Worm (Caenorhabditis elegans) whole organism, early embryonic: ENCODE measurements around the gene cutl-1.

ENCODE experiments used
- B0310.2 ChIP-seq: sonication (generic microtip); optimal IDR thresholded peaks from 2 replicates; lab custom pipeline; 2016; ENCODE audit warnings: mild to moderate bottlenecking, missing genetic modification characterization, missing compliant biosample characterization
- F13C5.2 ChIP-seq: sonication (generic microtip); optimal IDR thresholded peaks from 2 replicates; lab custom pipeline; 2017; ENCODE audit warnings: mild to moderate bottlenecking, missing genetic modification characterization, inconsistent platforms, missing compliant biosample characterization
- aly-1 ChIP-seq: sonication (generic microtip); optimal IDR thresholded peaks from 2 replicates; lab custom pipeline; 2016; ENCODE audit warnings: missing genetic modification characterization, missing compliant biosample characterization
- ama-1 ChIP-seq: fragments of 150-350 bp; optimal IDR thresholded peaks from 2 replicates; lab custom pipeline; 2014
- ceh-13 ChIP-seq: fragments of 200-800 bp; sonication (Bioruptor generic); optimal IDR thresholded peaks from 2 replicates; lab custom pipeline; 2018; ENCODE audit warnings: mild to moderate bottlenecking, missing genetic modification characterization, missing compliant biosample characterization
- ceh-36 ChIP-seq: sonication (generic microtip); optimal IDR thresholded peaks from 2 replicates; lab custom pipeline; 2016; ENCODE audit warnings: missing genetic modification characterization, inconsistent platforms, missing compliant biosample characterization
- ets-7 ChIP-seq: sonication (generic microtip); optimal IDR thresholded peaks from 2 replicates; lab custom pipeline; 2016; ENCODE audit warnings: missing genotype, missing genetic modification characterization, missing compliant biosample characterization
- flt-1 ChIP-seq: fragments of 200-800 bp; sonication (Bioruptor generic); IDR thresholded peaks from 2 replicates; pipeline ENCODE4 v1.3.6; 2022; ENCODE audit warnings: missing genetic modification characterization, missing compliant biosample characterization
- hmbx-1 ChIP-seq: sonication (generic microtip); optimal IDR thresholded peaks from 2 replicates; lab custom pipeline; 2016; ENCODE audit warnings: mild to moderate bottlenecking, missing genetic modification characterization, missing compliant biosample characterization
- hmg-4 ChIP-seq: fragments of 200-800 bp; sonication (Bioruptor generic); optimal IDR thresholded peaks from 2 replicates; lab custom pipeline; 2018; ENCODE audit warnings: mild to moderate bottlenecking, missing genetic modification characterization, missing compliant biosample characterization
- hnd-1 ChIP-seq: sonication (generic microtip); optimal IDR thresholded peaks from 2 replicates; lab custom pipeline; 2016; ENCODE audit warnings: missing genetic modification characterization, missing compliant biosample characterization
- pes-1 ChIP-seq: fragments of 200-800 bp; sonication (Bioruptor generic); IDR thresholded peaks from 2 replicates; pipeline ENCODE4 v1.3.6; 2022; ENCODE audit warnings: missing genetic modification reagents, missing genetic modification characterization, missing compliant biosample characterization
- scrt-1 ChIP-seq: fragments of 200-800 bp; sonication (Bioruptor generic); IDR thresholded peaks from 2 replicates; pipeline ENCODE4 v1.3.6; 2022; ENCODE audit warnings: missing genetic modification characterization, missing compliant biosample characterization
- sea-1 ChIP-seq: fragments of 200-800 bp; sonication (Bioruptor generic); conservative IDR thresholded peaks from 2 replicates; pipeline ENCODE4 v1.3.6; 2022; ENCODE audit warnings: missing genetic modification characterization, missing compliant biosample characterization
- tbx-11 ChIP-seq: fragments of 200-800 bp; sonication (Bioruptor generic); IDR thresholded peaks from 2 replicates; pipeline ENCODE4 v1.3.6; 2022; ENCODE audit warnings: missing genetic modification characterization, missing compliant biosample characterization
- tbx-37 ChIP-seq: fragments of 200-800 bp; sonication (Bioruptor generic); conservative IDR thresholded peaks from 2 replicates; pipeline ENCODE4 v1.3.6; 2022; ENCODE audit warnings: missing genetic modification reagents, missing genetic modification characterization, missing compliant biosample characterization
- tra-4 ChIP-seq: sonication (generic microtip); optimal IDR thresholded peaks from 2 replicates; lab custom pipeline; 2017; ENCODE audit warnings: missing genetic modification characterization, missing compliant biosample characterization

The cutl-1 gene

DNA sequence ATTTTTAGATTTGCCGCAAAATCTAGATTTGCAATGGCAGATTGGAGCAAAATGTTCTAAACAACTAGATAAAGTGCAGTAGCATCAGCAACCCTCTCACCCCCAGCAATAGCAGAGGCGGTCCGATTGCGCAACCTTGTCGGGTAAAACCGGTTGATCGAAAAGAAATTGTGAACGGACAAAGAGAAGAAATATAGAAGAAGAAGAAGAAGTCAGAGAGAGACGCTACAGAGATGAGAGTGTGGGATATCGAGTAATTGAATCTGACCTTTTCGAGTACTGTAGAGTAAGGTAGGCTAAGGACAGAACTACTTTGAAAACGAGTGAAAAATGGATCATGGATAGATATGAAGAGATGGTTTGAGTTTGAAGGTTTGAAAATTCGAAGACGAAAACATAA lies 30.1 kb downstream of the cutl-1 start:
- TF ChIP-seq ama-1 (no peak), hnd-1 (tag; lab: Kevin White, UChicago) (no peak), hmg-4 (GFP tag; lab: Kevin White, UChicago) (no peak), flt-1 (GFP tag; lab: Robert Waterston, UW) (no peak), scrt-1 (no peak), tra-4 (no peak), ceh-36 (no peak), B0310.2 (tag; lab: Kevin White, UChicago) (no peak), hmbx-1 (tag; lab: Kevin White, UChicago) (no peak), tbx-11 (GFP tag; lab: Robert Waterston, UW) (no peak), tbx-37 (GFP tag; lab: Robert Waterston, UW) (no peak), ets-7 (no peak), aly-1 (no peak), F13C5.2 (tag; lab: Kevin White, UChicago) (no peak), sea-1 (GFP tag; lab: Robert Waterston, UW) (no peak), ceh-13 (no peak), pes-1 (GFP tag; lab: Robert Waterston, UW) (no peak)

DNA sequence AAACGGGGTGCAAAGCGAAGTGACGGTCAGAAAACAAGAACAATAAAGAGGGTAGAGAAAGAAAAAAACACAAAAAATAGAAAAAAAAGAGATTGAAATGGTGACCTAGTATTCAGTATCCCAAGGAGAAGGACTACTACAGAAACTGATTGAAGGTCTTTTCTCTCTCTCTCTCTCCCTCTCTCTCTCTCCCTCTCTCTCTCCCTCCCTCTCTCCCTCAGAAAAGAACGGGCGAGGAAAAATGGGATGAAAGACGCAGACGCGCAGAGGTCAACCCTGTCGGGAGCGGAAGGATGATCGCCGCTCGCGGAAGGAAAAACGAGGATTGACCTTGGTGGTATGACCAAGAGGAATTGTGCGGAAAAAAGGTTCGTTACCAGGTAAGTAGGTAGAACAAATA lies 31.4 kb downstream of the cutl-1 start:
- no peak for TF ChIP-seq F13C5.2 (tag; lab: Kevin White, UChicago)
- peak; percentile 21 for TF ChIP-seq B0310.2 (tag; lab: Kevin White, UChicago)
- TF ChIP-seq hmg-4 (GFP tag; lab: Kevin White, UChicago) = peak; percentile 26

DNA sequence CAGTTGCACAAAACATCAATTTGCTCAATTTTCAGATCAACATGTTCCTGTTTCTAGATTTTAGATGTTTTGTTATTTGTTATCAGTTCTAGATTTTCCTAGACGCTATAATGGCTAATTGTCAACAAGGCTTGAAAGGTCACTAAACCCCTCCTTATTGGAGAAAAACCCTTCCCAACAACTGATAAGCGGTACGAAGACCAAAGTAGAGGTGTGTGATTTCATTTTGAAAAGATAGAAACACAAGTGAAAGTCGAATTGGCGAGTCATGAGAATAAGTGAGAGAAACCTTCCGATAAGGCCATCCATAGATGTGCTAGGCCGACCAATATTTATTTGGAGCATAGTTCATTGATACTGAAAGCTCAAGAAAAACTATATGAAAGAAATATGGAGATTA lies 32.3 kb downstream of the cutl-1 start:
- TF ChIP-seq ceh-13 (no peak), ets-7 (no peak), pes-1 (GFP tag; lab: Robert Waterston, UW) (no peak), F13C5.2 (tag; lab: Kevin White, UChicago) (no peak), hmbx-1 (tag; lab: Kevin White, UChicago) (no peak), tbx-37 (GFP tag; lab: Robert Waterston, UW) (no peak), aly-1 (no peak), tra-4 (no peak), ceh-36 (no peak), hmg-4 (GFP tag; lab: Kevin White, UChicago) (no peak)

DNA sequence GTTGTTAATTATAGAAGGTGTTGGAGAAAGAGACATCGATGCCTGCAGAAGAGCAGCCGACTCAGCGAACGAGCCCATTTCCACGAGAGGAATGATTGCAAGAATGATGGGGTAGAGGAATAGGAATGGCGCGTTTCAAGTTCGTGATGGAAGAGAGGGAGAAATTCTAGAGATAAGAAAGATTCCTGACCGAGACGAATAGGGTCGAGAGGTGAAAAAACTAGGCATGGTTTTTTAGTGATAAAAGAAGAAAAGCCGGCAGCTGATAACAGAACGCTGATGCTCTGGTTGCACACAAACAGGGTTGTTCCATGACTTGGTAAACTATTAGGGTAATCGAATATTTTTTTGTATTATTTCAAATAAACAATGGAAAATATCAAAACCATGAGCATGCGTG lies 33.1 kb downstream of the cutl-1 start:
- TF ChIP-seq F13C5.2 (tag; lab: Kevin White, UChicago) (no peak), tbx-37 (GFP tag; lab: Robert Waterston, UW) (no peak), ceh-36 (no peak)

DNA sequence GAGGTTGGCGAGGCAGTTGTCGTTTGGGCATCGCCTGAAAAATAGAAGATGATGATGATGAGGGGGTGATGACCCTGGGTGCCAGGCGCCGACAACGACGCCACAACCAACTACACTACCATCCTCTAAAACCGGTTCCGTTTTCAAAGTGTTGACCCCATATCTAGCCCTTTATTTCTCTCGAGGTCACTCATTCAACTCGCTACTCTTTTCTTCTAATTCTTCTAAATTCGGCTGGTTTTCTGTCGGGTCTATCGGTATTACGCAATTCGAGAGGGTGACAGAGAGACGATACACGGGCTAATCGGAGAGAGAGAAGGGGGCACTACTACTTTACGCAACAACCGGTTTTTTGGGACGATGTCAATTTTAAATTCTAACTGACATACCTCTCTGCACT lies 34.6 kb downstream of the cutl-1 start:
- TF ChIP-seq hmbx-1 (tag; lab: Kevin White, UChicago) = no peak
- TF ChIP-seq pes-1 (GFP tag; lab: Robert Waterston, UW) = no peak
- no peak for TF ChIP-seq flt-1 (GFP tag; lab: Robert Waterston, UW)

DNA sequence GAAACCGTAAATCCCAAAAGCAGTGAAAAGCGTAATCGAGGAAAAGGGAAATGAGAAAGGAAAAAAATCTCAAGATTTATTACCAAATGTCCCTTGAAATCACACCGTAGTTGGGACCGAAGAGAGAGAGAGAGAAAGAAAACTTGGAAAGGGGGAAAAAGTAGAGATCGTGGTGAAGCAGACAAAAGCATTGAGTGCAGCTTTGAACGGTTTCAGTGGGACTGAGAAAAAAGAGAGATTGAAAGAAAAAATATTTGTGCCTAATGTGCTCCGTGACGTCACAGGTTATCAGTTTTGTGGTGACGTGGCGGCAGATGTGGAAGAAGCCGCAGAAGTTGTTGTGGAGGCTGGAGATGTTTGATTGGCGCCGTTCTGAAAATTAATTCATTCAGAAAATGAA lies 35.6 kb downstream of the cutl-1 start:
- TF ChIP-seq aly-1 (no peak), hmg-4 (GFP tag; lab: Kevin White, UChicago) (no peak), scrt-1 (no peak), ceh-36 (no peak), F13C5.2 (tag; lab: Kevin White, UChicago) (no peak), sea-1 (GFP tag; lab: Robert Waterston, UW) (no peak), ama-1 (no peak), flt-1 (GFP tag; lab: Robert Waterston, UW) (no peak), hmbx-1 (tag; lab: Kevin White, UChicago) (no peak), ets-7 (no peak), tbx-37 (GFP tag; lab: Robert Waterston, UW) (no peak), hnd-1 (tag; lab: Kevin White, UChicago) (no peak), tra-4 (no peak), ceh-13 (no peak), tbx-11 (GFP tag; lab: Robert Waterston, UW) (no peak), B0310.2 (tag; lab: Kevin White, UChicago) (no peak), pes-1 (GFP tag; lab: Robert Waterston, UW) (no peak)

DNA sequence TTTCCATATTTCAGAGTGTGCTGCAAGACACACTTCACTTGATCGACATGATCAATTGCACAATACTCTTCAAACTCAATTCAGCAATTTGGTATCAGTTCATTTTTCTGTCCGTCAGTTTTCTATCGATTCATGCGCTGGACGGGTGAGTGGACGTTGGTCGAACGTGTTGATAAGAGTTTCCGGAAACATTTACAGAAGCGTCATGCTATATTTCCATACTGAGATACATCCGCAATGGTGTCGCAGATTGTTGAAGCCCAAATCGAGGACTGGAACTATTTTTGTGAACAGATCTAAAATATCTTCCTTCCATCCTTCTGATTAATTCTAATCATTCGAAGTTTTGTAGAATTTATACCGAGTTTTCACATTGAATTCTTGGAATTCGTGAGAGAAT lies 36.3 kb downstream of the cutl-1 start:
- TF ChIP-seq ets-7 (no peak), ceh-13 (no peak), F13C5.2 (tag; lab: Kevin White, UChicago) (no peak), scrt-1 (no peak), ama-1 (no peak), B0310.2 (tag; lab: Kevin White, UChicago) (no peak), tbx-11 (GFP tag; lab: Robert Waterston, UW) (no peak), ceh-36 (no peak), hmg-4 (GFP tag; lab: Kevin White, UChicago) (no peak)

DNA sequence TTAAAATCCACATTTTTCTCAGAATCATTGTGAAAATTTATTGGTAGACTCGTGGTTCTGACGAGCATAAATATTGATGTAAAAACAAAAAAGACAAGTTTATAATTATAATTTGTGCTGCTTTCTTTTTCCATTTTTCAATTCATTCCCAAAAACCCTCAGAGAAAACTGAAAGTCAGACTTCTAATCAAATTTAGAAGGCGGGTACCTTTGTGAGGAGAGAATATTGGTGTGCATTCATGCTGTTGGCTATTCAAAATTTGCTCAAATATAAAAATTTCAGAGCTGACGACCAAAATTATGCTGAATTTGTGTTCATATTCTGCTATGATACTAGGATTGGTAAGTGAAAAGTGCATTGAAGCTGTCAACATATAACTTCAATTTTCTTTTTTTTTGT lies 38.9 kb downstream of the cutl-1 start, which contains the start of gene srx-125:
srx-125 (plus strand) TSS at position 301 of the 400 bp plus-strand sequence.
- no peak for TF ChIP-seq B0310.2 (tag; lab: Kevin White, UChicago)

DNA sequence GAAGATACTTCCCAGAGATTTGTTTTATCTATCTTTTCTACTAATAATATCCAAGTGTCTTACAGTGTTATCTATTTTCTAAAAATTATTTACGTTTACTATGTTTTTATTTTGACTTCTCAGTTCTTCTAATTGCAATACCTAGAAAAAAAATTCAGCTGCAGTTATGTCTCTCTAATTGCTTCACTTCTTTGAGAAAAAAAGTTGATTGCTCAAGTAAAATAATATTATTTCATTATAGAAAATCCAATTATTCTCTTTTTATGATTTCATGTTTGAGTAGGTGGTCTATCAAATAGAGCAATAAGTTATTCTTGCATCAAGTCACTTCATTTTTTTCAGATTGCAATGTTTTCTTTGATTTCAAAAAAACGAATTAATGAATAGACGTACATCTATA lies 39.4 kb downstream of the cutl-1 start:
- no peak for TF ChIP-seq flt-1 (GFP tag; lab: Robert Waterston, UW)
- TF ChIP-seq ets-7 = no peak
- no peak for TF ChIP-seq ceh-36
- no peak for TF ChIP-seq ceh-13
- TF ChIP-seq tbx-11 (GFP tag; lab: Robert Waterston, UW) = no peak
- TF ChIP-seq pes-1 (GFP tag; lab: Robert Waterston, UW) = no peak
- TF ChIP-seq hmbx-1 (tag; lab: Kevin White, UChicago) = no peak
- TF ChIP-seq hmg-4 (GFP tag; lab: Kevin White, UChicago) = no peak
- TF ChIP-seq ama-1 = no peak
- no peak for TF ChIP-seq F13C5.2 (tag; lab: Kevin White, UChicago)
- TF ChIP-seq sea-1 (GFP tag; lab: Robert Waterston, UW) = no peak
- TF ChIP-seq aly-1 = no peak
- TF ChIP-seq tbx-37 (GFP tag; lab: Robert Waterston, UW) = no peak
- TF ChIP-seq hnd-1 (tag; lab: Kevin White, UChicago) = no peak
- TF ChIP-seq tra-4 = no peak
- no peak for TF ChIP-seq B0310.2 (tag; lab: Kevin White, UChicago)
